Worm (Caenorhabditis elegans) whole organism, L3 larva: ENCODE results near the gene F17E9.16.

Experiments used
- ceh-82 ChIP-seq: fragments of 150-350 bp; optimal IDR thresholded peaks from 2 replicates; lab custom pipeline; 2014; ENCODE audit warnings: missing biosample characterization, missing genetic modification characterization
- nfya-1 ChIP-seq: sonication (generic microtip); optimal IDR thresholded peaks from 2 replicates; lab custom pipeline; 2017; ENCODE audit warnings: missing genetic modification characterization, mild to moderate bottlenecking, missing compliant biosample characterization, antibody characterized with exemption, moderate library complexity; ENCODE audit not compliant: insufficient read depth
- nhr-11 ChIP-seq: fragments of 150-350 bp; optimal IDR thresholded peaks from 2 replicates; lab custom pipeline; 2014; ENCODE audit warnings: missing biosample characterization, missing genetic modification characterization
- nhr-23 ChIP-seq: fragments of 150-350 bp; optimal IDR thresholded peaks from 2 replicates; lab custom pipeline; 2014; ENCODE audit warnings: missing biosample characterization, missing genetic modification reagents, missing genetic modification characterization
- ztf-11 ChIP-seq: fragments of 150-350 bp; optimal IDR thresholded peaks from 2 replicates; lab custom pipeline; 2014; ENCODE audit warnings: missing biosample characterization, missing genetic modification characterization

ce11 chrIV:8382695-8383094 lies 30.6 kb downstream of the F17E9.16 start, which contains the start of gene D2096.9:
- TF ChIP-seq ztf-11 (no peak), nhr-23 (tag; lab: Kevin White, UChicago) (no peak), ceh-82 (tag; lab: Kevin White, UChicago) (no peak), nfya-1 (tag; lab: Kevin White, UChicago) (no peak), nhr-11 (tag; lab: Kevin White, UChicago) (no peak)
